Worm (Caenorhabditis elegans): ENCODE measurements around the gene T05A7.12.

- TF ChIP-seq ztf-1 (GFP tag; conservative IDR thresholded peaks at IDR 0.05) = no peak
- TF ChIP-seq nhr-12 (tag; optimal IDR thresholded peaks at IDR 0.05) = no peak
- no peak for TF ChIP-seq aly-2 (tag; optimal IDR thresholded peaks at IDR 0.05)
- TF ChIP-seq egl-27 (tag; optimal IDR thresholded peaks at IDR 0.05) = no peak
- TF ChIP-seq mdl-1 (tag; optimal IDR thresholded peaks at IDR 0.05) = no peak
- TF ChIP-seq ceh-82 (tag; optimal IDR thresholded peaks at IDR 0.05) = no peak
- TF ChIP-seq unc-62 (GFP tag; optimal IDR thresholded peaks at IDR 0.05) = no peak
- no peak for TF ChIP-seq ztf-4 (tag; optimal IDR thresholded peaks at IDR 0.05)
- TF ChIP-seq zag-1 (tag; optimal IDR thresholded peaks at IDR 0.05) = no peak
- TF ChIP-seq elt-1 (tag; optimal IDR thresholded peaks at IDR 0.05) = no peak
These were observed 23.9 kb upstream of the T05A7.12 start, which contains the start of gene sre-39 for ce11 chrII:4686941-4687340.

Measured in whole organism, L2 larva.